Fruit fly (Drosophila melanogaster): ENCODE data around the gene BoYb.

The BoYb gene

dm6 chr3L:22868070-22868469, 33.6 kb upstream of the BoYb start, which contains the start of gene EMC4 (continued):
- TF ChIP-seq bab2 (GFP tag; optimal IDR thresholded peaks at IDR 0.05): peak; percentile 36
- TF ChIP-seq al (GFP tag; IDR thresholded peaks at IDR 0.05): no peak
- TF ChIP-seq CG14710 (tag; optimal IDR thresholded peaks at IDR 0.05): peak; percentile 61
- TF ChIP-seq sima (GFP tag; optimal IDR thresholded peaks at IDR 0.05): no peak
- TF ChIP-seq grn (GFP tag; optimal IDR thresholded peaks at IDR 0.05): no peak
- no peak for TF ChIP-seq CG6272 (GFP tag; IDR thresholded peaks at IDR 0.05)
- TF ChIP-seq cato (GFP tag; optimal IDR thresholded peaks at IDR 0.05; ENCODE audit: borderline replicate concordance): no peak
- no peak for TF ChIP-seq CG8388 (GFP tag; optimal IDR thresholded peaks at IDR 0.05)
- TF ChIP-seq CG5245 (GFP tag; optimal IDR thresholded peaks at IDR 0.05): no peak
- no peak for TF ChIP-seq org-1 (GFP tag; optimal IDR thresholded peaks at IDR 0.05)
- TF ChIP-seq gsb-n (tag; optimal IDR thresholded peaks at IDR 0.05): peak; percentile 11
- TF ChIP-seq ttk (GFP tag; IDR thresholded peaks at IDR 0.05): no peak
- TF ChIP-seq HLH54F (GFP tag; optimal IDR thresholded peaks at IDR 0.05): peak; percentile 62
- TF ChIP-seq CG15601 (tag; optimal IDR thresholded peaks at IDR 0.05): no peak
- TF ChIP-seq CG4424 (GFP tag; optimal IDR thresholded peaks at IDR 0.05): peak; percentile 22
- peak; percentile 74 for TF ChIP-seq BEAF-32 (GFP tag; optimal IDR thresholded peaks at IDR 0.05)
- no peak for TF ChIP-seq CG9876 (GFP tag; optimal IDR thresholded peaks at IDR 0.05)
- no peak for TF ChIP-seq CG15479 (GFP tag; optimal IDR thresholded peaks at IDR 0.05)
- no peak for TF ChIP-seq CG11695 (GFP tag; IDR thresholded peaks at IDR 0.05)
- no peak; the same call in 2 of the 3 replicates for TF ChIP-seq ken (GFP tag; IDR thresholded peaks at IDR 0.05)
- TF ChIP-seq scrt (GFP tag; optimal IDR thresholded peaks at IDR 0.05): no peak
- no peak for TF ChIP-seq CrebB (tag; optimal IDR thresholded peaks at IDR 0.05)
- TF ChIP-seq ci (GFP tag; IDR thresholded peaks at IDR 0.05): peak; percentile 61; the same call in 1 of the 3 replicates
- TF ChIP-seq Adf1 (GFP tag; IDR thresholded peaks at IDR 0.05): no peak; the same call in 1 of the 2 replicates
- TF ChIP-seq MTF-1 (GFP tag; optimal IDR thresholded peaks at IDR 0.05; ENCODE audit: borderline replicate concordance): no peak
- peak; percentile 20 for TF ChIP-seq ewg (GFP tag; optimal IDR thresholded peaks at IDR 0.05)
- TF ChIP-seq CG11398 (GFP tag; optimal IDR thresholded peaks at IDR 0.05): peak; percentile 23
- no peak for TF ChIP-seq Ada2b (GFP tag; IDR thresholded peaks at IDR 0.05)
- peak; percentile 54 for TF ChIP-seq pho (GFP tag; optimal IDR thresholded peaks at IDR 0.05)
- peak; percentile 21 for TF ChIP-seq gfzf (GFP tag; optimal IDR thresholded peaks at IDR 0.05)
- TF ChIP-seq gcm2 (GFP tag; optimal IDR thresholded peaks at IDR 0.05): no peak
- TF ChIP-seq Hr3 (GFP tag; optimal IDR thresholded peaks at IDR 0.05): peak; percentile 28
- TF ChIP-seq CG32532 (GFP tag; IDR thresholded peaks at IDR 0.05): peak; percentile 23; the same call in 1 of the 2 replicates
- TF ChIP-seq pfk (GFP tag; optimal IDR thresholded peaks at IDR 0.05): no peak
- TF ChIP-seq btn (GFP tag; optimal IDR thresholded peaks at IDR 0.05): no peak
- TF ChIP-seq Dip3 (GFP tag; optimal IDR thresholded peaks at IDR 0.05): no peak
- no peak for TF ChIP-seq chinmo (GFP tag; IDR thresholded peaks at IDR 0.05; ENCODE audit: partially characterized antibody)
- TF ChIP-seq TFAM (GFP tag; optimal IDR thresholded peaks at IDR 0.05): no peak
- no peak for TF ChIP-seq croc (GFP tag; conservative IDR thresholded peaks at IDR 0.05)
- no peak for TF ChIP-seq sd (tag; optimal IDR thresholded peaks at IDR 0.05)
- no peak for TF ChIP-seq CG11085 (GFP tag; IDR thresholded peaks at IDR 0.05)
- TF ChIP-seq Scr (GFP tag; IDR thresholded peaks at IDR 0.05; ENCODE audit: partially characterized antibody): peak; percentile 65
- TF ChIP-seq eyg (GFP tag; optimal IDR thresholded peaks at IDR 0.05): peak; percentile 8
- TF ChIP-seq caup (GFP tag; optimal IDR thresholded peaks at IDR 0.05; ENCODE audit: severe bottlenecking): peak; percentile 63
- TF ChIP-seq Dbx (GFP tag; IDR thresholded peaks at IDR 0.05): peak; percentile 71; the same call in 2 of the 3 replicates
- no peak for TF ChIP-seq lola (GFP tag; optimal IDR thresholded peaks at IDR 0.05)
- peak; percentile 87 for TF ChIP-seq phol (tag; optimal IDR thresholded peaks at IDR 0.05)
- TF ChIP-seq Hr51 (GFP tag; optimal IDR thresholded peaks at IDR 0.05): peak; percentile 8 to 47
- TF ChIP-seq pzg (GFP tag; optimal IDR thresholded peaks at IDR 0.05): peak; percentile 83
- no peak; the same call in 1 of the 2 replicates for TF ChIP-seq lmd (GFP tag; IDR thresholded peaks at IDR 0.05)

All from whole organism, embryonic.